Fruit fly (Drosophila melanogaster) whole organism, embryonic: ENCODE results near the gene MYPT-75D.

Experiments
- Dfd ChIP-seq, 2 experiments: fragments of >200 bp; optimal IDR thresholded peaks; 2 replicates each; lab custom pipeline; 2017; ENCODE audit warnings: missing biosample characterization in 2 of 2, missing genetic modification characterization in 2 of 2
- ci ChIP-seq: fragments of 200-800 bp; sonication (Bioruptor generic); IDR thresholded peaks from 3 replicates; pipeline ENCODE4 v1.3.6; 2022; ENCODE audit warnings: missing biosample characterization, missing genetic modification characterization
- sug ChIP-seq: fragments of 200-800 bp; optimal IDR thresholded peaks from 2 replicates; lab custom pipeline; 2019; ENCODE audit warnings: missing biosample characterization, mild to moderate bottlenecking, missing genetic modification characterization, moderate library complexity

- TF ChIP-seq ci (GFP tag; lab: Robert Waterston, UW) (peak; percentile 53; the same call in 1 of the 3 replicates), sug (tag; lab: Kevin White, UChicago) (peak; percentile 71), Dfd (GFP tag; optimal IDR thresholded peaks at IDR 0.05; lab: Kevin White, UChicago) (no peak)
These were observed 55.9 kb downstream of the MYPT-75D start, which contains the start of the genes Sgf11 and CG32202 for dm6 chr3L:18681550-18682217.
